Worm (Caenorhabditis elegans): Measurements from ENCODE around the gene nspd-7.

Gene nspd-7

DNA sequence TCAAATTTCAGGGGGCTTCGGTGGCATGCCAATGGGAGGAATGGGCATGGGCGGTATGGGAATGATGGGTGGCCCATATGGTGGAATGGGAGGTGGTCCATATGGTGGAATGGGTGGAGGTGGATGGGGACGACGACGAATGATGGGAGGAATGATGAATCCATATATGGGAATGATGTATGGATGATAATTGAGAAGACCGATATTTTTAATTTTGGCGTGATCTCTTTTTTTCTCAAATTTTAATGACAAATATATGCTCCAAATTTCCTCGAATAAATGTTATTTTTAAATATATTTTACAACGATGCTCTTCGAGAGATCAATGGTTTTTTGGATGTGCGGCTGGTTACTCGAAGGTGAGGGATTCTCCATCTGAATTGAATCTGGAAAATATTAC lies 8.7 kb upstream of the nspd-7 start, which contains the start of gene Y43C5A.4:
Gene Y43C5A.4 (plus strand): TSS at position 301 of the 400 bp plus-strand sequence.
- TF ChIP-seq lin-15B (tag; optimal IDR thresholded peaks at IDR 0.05) (no peak), unc-39 (tag; optimal IDR thresholded peaks at IDR 0.05) (no peak), nhr-237 (tag; optimal IDR thresholded peaks at IDR 0.05) (no peak), ceh-28 (tag; optimal IDR thresholded peaks at IDR 0.05) (no peak), jun-1 (tag; optimal IDR thresholded peaks at IDR 0.05) (no peak), egl-5 (tag; optimal IDR thresholded peaks at IDR 0.05) (no peak), elt-2 (tag; optimal IDR thresholded peaks at IDR 0.05) (no peak), aly-2 (tag; optimal IDR thresholded peaks at IDR 0.05) (no peak), nhr-76 (tag; optimal IDR thresholded peaks at IDR 0.05) (no peak), nhr-43 (tag; optimal IDR thresholded peaks at IDR 0.05; ENCODE audit: poor library complexity, severe bottlenecking) (no peak), lsy-12 (tag; optimal IDR thresholded peaks at IDR 0.05) (no peak), nhr-67 (tag; optimal IDR thresholded peaks at IDR 0.05) (no peak), mml-1 (tag; optimal IDR thresholded peaks at IDR 0.05) (no peak), lin-39 (tag; optimal IDR thresholded peaks at IDR 0.05) (no peak), ztf-4 (tag; optimal IDR thresholded peaks at IDR 0.05) (no peak)

DNA sequence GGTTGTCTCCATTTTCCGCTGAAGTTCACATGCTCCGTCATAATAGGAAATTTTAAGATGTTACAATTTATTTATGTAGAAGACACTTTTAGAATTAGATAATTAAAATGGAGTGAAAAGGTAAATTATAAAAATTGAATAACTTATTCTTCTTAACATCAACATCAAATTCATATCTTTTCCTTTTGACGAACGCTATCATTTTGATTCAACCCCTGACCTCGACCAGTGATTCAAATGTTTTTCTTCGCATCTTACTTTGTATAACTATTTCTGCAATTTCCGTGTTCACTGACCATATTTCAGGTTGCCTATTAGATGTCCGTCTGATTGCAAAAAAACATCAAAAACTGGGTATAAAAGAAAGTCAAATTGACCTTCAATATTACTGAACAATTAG lies 8.0 kb upstream of the nspd-7 start, which contains the start of gene Y43C5A.7:
Gene Y43C5A.7 (plus strand): TSS at position 301 of the 400 bp plus-strand sequence.
- no peak for TF ChIP-seq egl-5 (tag; optimal IDR thresholded peaks at IDR 0.05)
- TF ChIP-seq elt-3 (tag; optimal IDR thresholded peaks at IDR 0.05): no peak
- no peak for TF ChIP-seq unc-39 (tag; optimal IDR thresholded peaks at IDR 0.05)
- no peak for TF ChIP-seq jun-1 (tag; optimal IDR thresholded peaks at IDR 0.05)
- TF ChIP-seq daf-12 (tag; optimal IDR thresholded peaks at IDR 0.05): no peak
- no peak for TF ChIP-seq ceh-28 (tag; optimal IDR thresholded peaks at IDR 0.05)
- no peak for TF ChIP-seq ama-1 (optimal IDR thresholded peaks at IDR 0.05)
- TF ChIP-seq skn-1 (tag; optimal IDR thresholded peaks at IDR 0.05): no peak

DNA sequence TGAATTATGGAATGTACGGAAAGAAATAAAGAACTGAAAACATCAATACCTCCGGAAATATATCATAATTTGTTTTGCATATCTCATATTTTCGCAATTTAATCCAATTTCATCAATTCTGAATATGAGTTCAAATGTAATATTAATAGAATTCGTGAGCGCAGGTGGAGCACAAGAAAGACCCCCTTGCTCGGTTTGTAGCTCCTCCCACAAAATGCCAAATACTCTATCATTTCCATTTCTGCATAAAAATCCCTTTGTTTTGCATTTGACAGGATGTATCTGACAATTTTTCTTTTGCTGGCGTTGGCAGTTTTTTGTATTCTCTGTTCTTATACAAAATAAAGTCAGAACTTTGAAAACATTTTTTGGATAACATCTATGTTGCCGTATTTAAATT lies 6.1 kb upstream of the nspd-7 start:
- TF ChIP-seq ceh-82 (tag; optimal IDR thresholded peaks at IDR 0.05) (no peak), unc-39 (tag; optimal IDR thresholded peaks at IDR 0.05) (no peak), snpc-4 (tag; optimal IDR thresholded peaks at IDR 0.05) (no peak), skn-1 (tag; optimal IDR thresholded peaks at IDR 0.05) (no peak), elt-2 (tag; optimal IDR thresholded peaks at IDR 0.05) (no peak), lin-15B (tag; optimal IDR thresholded peaks at IDR 0.05) (no peak), sea-2 (GFP tag; optimal IDR thresholded peaks at IDR 0.05) (no peak), ama-1 (optimal IDR thresholded peaks at IDR 0.05) (no peak), nhr-25 (tag; optimal IDR thresholded peaks at IDR 0.05) (no peak), aly-2 (tag; optimal IDR thresholded peaks at IDR 0.05) (no peak), ztf-11 (tag; optimal IDR thresholded peaks at IDR 0.05) (no peak), egl-27 (tag; optimal IDR thresholded peaks at IDR 0.05) (no peak)

DNA sequence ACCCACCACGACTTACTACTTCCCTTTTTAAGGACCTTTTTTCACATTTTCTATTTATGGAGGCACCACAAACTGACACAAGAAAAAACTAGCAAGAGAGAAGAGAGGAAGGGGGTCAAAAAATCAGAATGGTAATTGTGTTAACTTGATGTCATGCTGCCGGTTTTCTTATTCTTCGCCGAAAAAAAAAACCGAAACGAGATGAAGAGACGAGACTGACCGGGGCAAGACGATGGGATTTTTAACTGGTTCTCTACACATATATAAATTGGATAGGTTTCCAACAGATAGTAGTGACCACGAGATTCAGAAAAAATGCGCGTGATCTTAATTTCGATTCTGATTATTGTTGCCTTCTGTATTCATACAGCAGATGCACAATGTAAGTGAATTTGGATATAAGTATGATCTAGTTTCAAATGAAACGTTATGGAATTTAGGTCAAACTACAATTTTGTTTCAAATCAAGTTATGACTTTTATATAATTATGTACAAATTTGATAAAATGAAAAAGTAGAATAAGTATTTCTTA lies 4.9 kb upstream of the nspd-7 start, which contains the start of gene Y43C5A.3:
Gene Y43C5A.3 (plus strand): TSS at position 256 of the 533 bp plus-strand sequence.
- TF ChIP-seq nhr-23 (tag; optimal IDR thresholded peaks at IDR 0.05): peak; percentile 57
- TF ChIP-seq pha-4 (tag; optimal IDR thresholded peaks at IDR 0.05): no peak

DNA sequence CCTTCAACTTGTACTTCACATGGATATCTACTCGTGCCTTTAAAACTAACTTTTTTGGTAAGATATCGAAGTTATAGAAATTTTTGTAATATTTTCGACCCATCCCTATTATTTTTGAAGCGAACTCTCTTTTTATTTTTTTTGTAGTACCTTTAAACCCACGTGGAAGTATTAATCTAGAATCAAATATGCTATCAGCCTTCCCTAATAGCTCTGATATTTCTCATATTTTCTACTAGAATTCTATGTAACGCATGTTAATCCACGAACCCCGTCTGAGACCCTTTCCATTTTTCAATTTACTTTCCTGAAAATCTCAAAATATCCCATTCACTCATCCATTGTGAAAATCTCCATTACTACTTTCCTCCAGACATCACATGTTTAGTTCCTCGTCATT lies 4.4 kb upstream of the nspd-7 start:
- no peak for TF ChIP-seq ZK546.5 (tag; optimal IDR thresholded peaks at IDR 0.05)
- no peak for TF ChIP-seq nhr-28 (tag; optimal IDR thresholded peaks at IDR 0.05)
- TF ChIP-seq hmg-11 (tag; optimal IDR thresholded peaks at IDR 0.05): no peak
- TF ChIP-seq mml-1 (tag; optimal IDR thresholded peaks at IDR 0.05): no peak
- TF ChIP-seq unc-39 (tag; optimal IDR thresholded peaks at IDR 0.05): no peak

DNA sequence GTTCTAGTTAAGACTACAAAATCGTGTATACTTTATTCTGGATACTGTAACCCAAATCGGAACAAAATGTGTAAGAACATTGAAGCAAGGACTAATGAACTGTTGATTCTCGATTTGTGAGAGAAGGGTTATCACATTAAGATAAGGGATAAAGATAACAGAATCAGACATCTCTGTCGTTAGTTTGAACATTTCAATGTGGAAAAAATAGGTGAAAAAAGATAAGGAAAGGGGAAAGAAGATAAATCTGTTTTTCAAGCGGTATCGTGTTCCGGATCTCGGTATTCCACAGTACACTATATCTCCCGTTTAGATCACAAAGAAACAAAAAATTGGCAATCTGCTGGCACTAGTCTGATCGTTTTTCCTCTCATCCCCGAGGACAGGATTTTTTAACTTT lies 7.9 kb downstream of the nspd-7 start:
- TF ChIP-seq nhr-23 (tag; optimal IDR thresholded peaks at IDR 0.05): peak; percentile 88
- no peak for TF ChIP-seq fos-1 (tag; optimal IDR thresholded peaks at IDR 0.05)
- TF ChIP-seq ZK546.5 (tag; optimal IDR thresholded peaks at IDR 0.05): no peak
- TF ChIP-seq sea-2 (GFP tag; optimal IDR thresholded peaks at IDR 0.05): no peak
- TF ChIP-seq nhr-43 (tag; optimal IDR thresholded peaks at IDR 0.05; ENCODE audit: poor library complexity, severe bottlenecking): peak; percentile 17
- peak in 2 of 3 experiments; percentile 79 to 95 for TF ChIP-seq elt-3 (tag; optimal IDR thresholded peaks at IDR 0.05)
- TF ChIP-seq elt-1 (tag; optimal IDR thresholded peaks at IDR 0.05): peak; percentile 92
- TF ChIP-seq hmg-11 (tag; optimal IDR thresholded peaks at IDR 0.05): no peak
- no peak for TF ChIP-seq ama-1 (optimal IDR thresholded peaks at IDR 0.05)
